Worm (Caenorhabditis elegans): Measurements from ENCODE around the gene metl-1.

Gene metl-1

DNA sequence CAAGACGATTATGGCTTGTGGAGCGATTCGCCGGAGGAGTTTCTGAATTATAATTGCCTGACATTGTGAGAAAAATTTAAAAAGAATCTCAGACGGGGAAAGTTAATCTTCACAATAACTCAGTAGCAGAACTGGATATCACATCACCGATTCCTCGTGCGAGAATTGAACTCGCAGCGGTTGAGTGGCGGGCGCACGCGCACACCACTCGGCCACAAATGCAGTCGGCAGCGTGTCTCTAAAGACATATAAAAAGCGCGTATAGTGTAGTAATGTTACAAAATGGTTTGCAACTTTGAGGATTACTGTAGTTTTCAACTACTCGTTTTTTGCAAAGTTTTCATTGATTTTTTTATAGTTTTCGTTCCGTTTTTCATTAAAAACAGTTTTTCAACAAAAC, 11.2 kb upstream of the metl-1 start:
- TF ChIP-seq nhr-129 (tag; optimal IDR thresholded peaks at IDR 0.05) (peak; percentile 88), snpc-4 (tag; optimal IDR thresholded peaks at IDR 0.05) (peak; percentile 19), lsy-2 (tag; optimal IDR thresholded peaks at IDR 0.05) (peak; percentile 48 to 88), R02D3.7 (tag; optimal IDR thresholded peaks at IDR 0.05) (no peak), ZK546.5 (tag; optimal IDR thresholded peaks at IDR 0.05) (no peak), fos-1 (tag; optimal IDR thresholded peaks at IDR 0.05) (peak; percentile 70), elt-1 (tag; optimal IDR thresholded peaks at IDR 0.05) (no peak), egl-27 (tag; optimal IDR thresholded peaks at IDR 0.05) (peak; percentile 35), sem-4 (tag; optimal IDR thresholded peaks at IDR 0.05) (no peak), nhr-77 (tag; optimal IDR thresholded peaks at IDR 0.05) (no peak), skn-1 (tag; optimal IDR thresholded peaks at IDR 0.05) (no peak), mab-5 (tag; optimal IDR thresholded peaks at IDR 0.05) (peak; percentile 54), ztf-4 (tag; optimal IDR thresholded peaks at IDR 0.05) (peak; percentile 59), unc-62 (GFP tag; optimal IDR thresholded peaks at IDR 0.05) (no peak), ztf-1 (GFP tag; conservative IDR thresholded peaks at IDR 0.05) (no peak), nhr-10 (tag; optimal IDR thresholded peaks at IDR 0.05) (no peak), lin-39 (tag; optimal IDR thresholded peaks at IDR 0.05) (no peak), C34F6.9 (tag; optimal IDR thresholded peaks at IDR 0.05) (peak; percentile 78), crh-2 (tag; optimal IDR thresholded peaks at IDR 0.05) (peak; percentile 63), zag-1 (tag; optimal IDR thresholded peaks at IDR 0.05) (peak; percentile 1), unc-39 (tag; optimal IDR thresholded peaks at IDR 0.05) (no peak), ztf-11 (tag; optimal IDR thresholded peaks at IDR 0.05) (no peak), sma-9 (GFP tag; optimal IDR thresholded peaks at IDR 0.05) (peak; percentile 72), sma-9 (tag; optimal IDR thresholded peaks at IDR 0.05) (no peak), gmeb-1 (tag; optimal IDR thresholded peaks at IDR 0.05) (peak; percentile 56), nhr-12 (tag; optimal IDR thresholded peaks at IDR 0.05) (no peak), nhr-25 (tag; optimal IDR thresholded peaks at IDR 0.05) (peak; percentile 58), nhr-21 (tag; optimal IDR thresholded peaks at IDR 0.05) (peak; percentile 79), sma-3 (GFP tag; optimal IDR thresholded peaks at IDR 0.05) (peak; percentile 67), nhr-11 (tag; optimal IDR thresholded peaks at IDR 0.05) (peak; percentile 39), F13H6.1 (tag; optimal IDR thresholded peaks at IDR 0.05) (peak; percentile 48), dmd-4 (tag; optimal IDR thresholded peaks at IDR 0.05) (no peak), blmp-1 (tag; optimal IDR thresholded peaks at IDR 0.05; ENCODE audit: insufficient read depth) (no peak), nhr-6 (tag; optimal IDR thresholded peaks at IDR 0.05) (peak; percentile 23), aly-2 (tag; optimal IDR thresholded peaks at IDR 0.05) (no peak), Y55F3AM.14 (GFP tag; optimal IDR thresholded peaks at IDR 0.05) (peak; percentile 85), mdl-1 (tag; optimal IDR thresholded peaks at IDR 0.05) (peak; percentile 25 to 64), ceh-82 (tag; optimal IDR thresholded peaks at IDR 0.05) (peak; percentile 59), unc-55 (GFP tag; optimal IDR thresholded peaks at IDR 0.05) (peak; percentile 74), ceh-16 (tag; optimal IDR thresholded peaks at IDR 0.05) (peak; percentile 13), lin-11 (tag; optimal IDR thresholded peaks at IDR 0.05) (peak; percentile 92)

DNA sequence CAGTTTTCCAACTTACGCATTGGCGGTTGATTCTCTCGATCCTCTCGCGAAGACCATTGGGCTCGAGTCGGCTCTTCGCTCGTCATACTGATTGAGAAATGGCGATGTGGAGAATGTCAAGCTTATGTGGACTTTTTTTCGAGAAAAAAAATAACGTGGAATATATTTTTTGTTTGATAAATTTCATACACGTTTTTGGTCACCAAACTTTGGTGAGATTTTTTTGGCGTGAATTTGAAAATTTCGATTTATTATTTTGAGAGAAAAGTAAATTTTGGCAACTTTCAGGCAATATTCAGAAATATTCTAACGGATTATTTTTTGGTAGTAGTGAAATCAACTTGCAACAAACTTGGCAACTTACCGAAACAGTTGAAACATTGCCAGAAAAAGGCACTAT, 5.7 kb upstream of the metl-1 start, which contains the start of gene W02B12.12:
Gene W02B12.12 (minus strand): TSS at position 101 of the 400 bp plus-strand sequence.
- TF ChIP-seq fos-1 (tag; optimal IDR thresholded peaks at IDR 0.05) = no peak
- TF ChIP-seq dmd-4 (tag; optimal IDR thresholded peaks at IDR 0.05) = no peak
- TF ChIP-seq unc-62 (GFP tag; optimal IDR thresholded peaks at IDR 0.05) = no peak
- TF ChIP-seq C34F6.9 (tag; optimal IDR thresholded peaks at IDR 0.05) = no peak
- TF ChIP-seq ZK546.5 (tag; optimal IDR thresholded peaks at IDR 0.05) = no peak
- no peak for TF ChIP-seq lin-11 (tag; optimal IDR thresholded peaks at IDR 0.05)
- TF ChIP-seq unc-55 (GFP tag; optimal IDR thresholded peaks at IDR 0.05) = no peak
- TF ChIP-seq crh-2 (tag; optimal IDR thresholded peaks at IDR 0.05) = no peak
- no peak for TF ChIP-seq elt-1 (tag; optimal IDR thresholded peaks at IDR 0.05)
- no peak for TF ChIP-seq nhr-21 (tag; optimal IDR thresholded peaks at IDR 0.05)
- TF ChIP-seq ztf-4 (tag; optimal IDR thresholded peaks at IDR 0.05) = no peak
- TF ChIP-seq alr-1 (tag; optimal IDR thresholded peaks at IDR 0.05) = no peak
- no peak for TF ChIP-seq blmp-1 (tag; optimal IDR thresholded peaks at IDR 0.05; ENCODE audit: insufficient read depth)
- no peak for TF ChIP-seq nhr-11 (tag; optimal IDR thresholded peaks at IDR 0.05)
- no peak for TF ChIP-seq snpc-4 (tag; optimal IDR thresholded peaks at IDR 0.05)
